Worm (Caenorhabditis elegans): Measurements from ENCODE around the gene M162.15.

DNA sequence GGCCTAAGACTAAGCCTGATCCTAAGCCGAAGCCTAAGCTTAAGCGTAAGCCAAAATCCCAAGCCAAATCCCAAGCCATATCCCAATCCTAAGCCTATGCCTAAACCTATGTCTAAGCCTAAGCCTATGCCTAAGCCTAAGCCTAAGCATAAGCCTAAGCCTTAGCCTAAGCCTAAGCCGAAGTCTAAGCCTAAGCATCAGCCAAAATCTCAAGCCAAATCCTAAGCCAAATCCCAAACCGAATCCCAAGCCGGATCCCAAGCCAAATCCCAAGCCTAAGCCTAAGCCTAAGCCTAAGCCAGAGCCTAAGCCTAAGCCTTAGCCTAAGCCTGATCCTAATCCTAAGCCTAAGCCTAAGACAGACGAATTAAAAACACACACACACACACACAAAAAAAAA lies 24.4 kb downstream of the M162.15 start:
- TF ChIP-seq nhr-11 (tag; optimal IDR thresholded peaks at IDR 0.05) (no peak), daf-12 (tag; optimal IDR thresholded peaks at IDR 0.05) (no peak)
